Worm (Caenorhabditis elegans) whole organism, early embryonic: Measurements from ENCODE around the gene T01G1.4.

Source experiments
- ama-1 ChIP-seq: fragments of 150-350 bp; optimal IDR thresholded peaks from 2 replicates; lab custom pipeline; 2014
- ets-7 ChIP-seq: sonication (generic microtip); optimal IDR thresholded peaks from 2 replicates; lab custom pipeline; 2016; ENCODE audit warnings: missing genotype, missing genetic modification characterization, missing compliant biosample characterization
- flt-1 ChIP-seq: fragments of 200-800 bp; sonication (Bioruptor generic); IDR thresholded peaks from 2 replicates; pipeline ENCODE4 v1.3.6; 2022; ENCODE audit warnings: missing genetic modification characterization, missing compliant biosample characterization
- pes-1 ChIP-seq: fragments of 200-800 bp; sonication (Bioruptor generic); IDR thresholded peaks from 2 replicates; pipeline ENCODE4 v1.3.6; 2022; ENCODE audit warnings: missing genetic modification reagents, missing genetic modification characterization, missing compliant biosample characterization

ce11 chrIV:11353946-11354458 is 7.3 kb downstream of the T01G1.4 start, which contains the start of gene T01G1.2:
- TF ChIP-seq ets-7 (tag; lab: Kevin White, UChicago) (no peak), pes-1 (GFP tag; lab: Robert Waterston, UW) (no peak), flt-1 (no peak), ama-1 (no peak)
